Fruit fly (Drosophila melanogaster) whole organism: ENCODE data around the gene saturn.

Experiments
- CG8478 ChIP-seq: fragments of >200 bp; optimal IDR thresholded peaks from 2 replicates; lab custom pipeline; 2018; ENCODE audit warnings: inconsistent platforms
- pan ChIP-seq: fragments of >200 bp; optimal IDR thresholded peaks from 2 replicates; lab custom pipeline; 2017
- psq ChIP-seq: fragments of >200 bp; optimal IDR thresholded peaks from 2 replicates; lab custom pipeline; 2017

DNA sequence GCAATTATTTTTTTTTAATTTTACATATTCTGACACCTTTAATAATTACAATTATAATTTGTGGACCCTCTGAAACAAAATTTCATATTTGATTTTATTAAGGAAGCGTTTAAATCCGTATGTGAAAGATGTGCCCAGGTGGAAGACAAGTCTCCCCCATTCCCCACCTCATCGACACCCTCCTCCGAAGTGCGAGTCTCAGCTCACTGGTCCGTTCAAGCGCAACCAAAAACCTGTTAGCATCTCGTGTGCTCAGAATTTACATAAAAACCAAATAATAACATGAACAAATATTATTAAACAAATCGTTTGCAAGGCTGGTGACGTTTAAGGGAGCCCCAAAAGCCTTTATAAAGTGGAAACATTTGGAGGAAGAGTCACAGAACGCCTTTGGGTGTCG lies 33.2 kb downstream of the saturn start, which contains the start of gene CG7906:
- TF ChIP-seq CG8478 (lab: Kevin White, UChicago) = no peak
- no peak for TF ChIP-seq psq (lab: Kevin White, UChicago)
- TF ChIP-seq pan (lab: Kevin White, UChicago) = no peak
